Worm (Caenorhabditis elegans): ENCODE measurements around the gene ZC196.8.

DNA sequence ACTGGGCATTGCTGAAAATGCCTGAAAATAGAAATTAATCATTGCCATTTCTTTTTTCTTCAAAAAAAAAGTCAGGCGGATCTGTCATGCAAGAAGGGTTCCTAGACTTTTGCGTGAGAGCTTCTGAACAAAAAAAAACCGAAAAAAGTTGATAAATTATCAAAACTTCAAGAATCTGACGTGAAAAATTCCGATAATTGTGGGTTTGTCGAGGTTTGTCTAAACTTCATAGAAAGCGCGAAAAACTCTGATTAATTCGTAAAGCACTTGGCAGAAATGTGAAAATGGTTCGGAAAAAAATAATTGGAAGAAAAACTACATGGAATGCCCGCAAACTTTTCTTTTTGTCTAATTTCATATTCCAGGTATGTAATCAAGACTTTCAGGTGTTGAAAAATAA lies 48.6 kb downstream of the ZC196.8 start, which contains the start of gene ZC190.5:
- TF ChIP-seq ekl-4 (GFP tag; IDR thresholded peaks at IDR 0.05) (no peak), rpc-1 (optimal IDR thresholded peaks at IDR 0.05) (no peak), rpc-1 (tag; optimal IDR thresholded peaks at IDR 0.05) (no peak), hsf-1 (GFP tag; IDR thresholded peaks at IDR 0.05) (no peak), B0336.3 (GFP tag; IDR thresholded peaks at IDR 0.05) (no peak), bed-1 (GFP tag; IDR thresholded peaks at IDR 0.05) (no peak)
